Fruit fly (Drosophila melanogaster): ENCODE results near the gene CG14315.

The CG14315 gene

DNA sequence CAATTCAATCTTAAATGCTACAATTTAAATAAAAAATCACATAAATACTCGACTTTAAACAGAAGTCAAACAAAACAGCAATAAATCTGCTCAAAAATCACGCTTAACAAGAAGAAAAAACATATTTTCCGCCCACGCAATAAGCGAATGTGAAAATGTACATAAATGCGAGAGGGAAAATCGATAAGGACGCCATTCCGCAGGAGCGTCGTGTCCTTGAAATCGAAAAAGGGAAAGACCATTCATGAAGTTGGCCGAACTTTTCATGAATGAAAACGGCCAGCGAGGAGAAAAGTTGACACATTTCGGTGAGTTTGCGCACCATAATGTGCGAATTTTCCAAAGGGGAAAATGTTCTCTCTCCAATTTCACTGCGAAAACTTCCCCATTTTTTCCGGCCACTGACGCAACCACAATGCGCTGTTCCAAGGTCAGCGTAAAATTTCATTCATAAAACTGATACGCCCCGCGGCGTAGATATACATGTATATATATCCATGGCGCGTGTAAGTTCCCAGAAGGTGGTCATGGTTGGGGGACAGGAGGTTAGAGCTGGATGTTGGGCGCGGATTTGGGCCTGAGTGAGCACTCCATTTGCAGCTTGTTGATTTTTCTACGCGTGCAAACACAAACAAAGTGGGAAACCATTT is 1.8 kb downstream of the CG14315 start (continued):
- TF ChIP-seq Stat92E (GFP tag; optimal IDR thresholded peaks at IDR 0.05) = no peak
- no peak for TF ChIP-seq Fer3 (tag; optimal IDR thresholded peaks at IDR 0.05)
- no peak for TF ChIP-seq insv (GFP tag; optimal IDR thresholded peaks at IDR 0.05)
- TF ChIP-seq Kr (GFP tag; optimal IDR thresholded peaks at IDR 0.05) = no peak
- TF ChIP-seq CG8388 (GFP tag; optimal IDR thresholded peaks at IDR 0.05) = no peak
- TF ChIP-seq MBD-R2 (GFP tag; IDR thresholded peaks at IDR 0.05) = no peak
- TF ChIP-seq stwl (tag; optimal IDR thresholded peaks at IDR 0.05) = no peak
- no peak for TF ChIP-seq ash1 (GFP tag; optimal IDR thresholded peaks at IDR 0.05)
- TF ChIP-seq CG2875 (GFP tag; optimal IDR thresholded peaks at IDR 0.05) = no peak
- TF ChIP-seq CG3847 (GFP tag; IDR thresholded peaks at IDR 0.05) = no peak
- peak; percentile 62 for TF ChIP-seq Med (GFP tag)
- peak; percentile 53 for TF ChIP-seq Hey (tag; optimal IDR thresholded peaks at IDR 0.05)
- no peak for TF ChIP-seq zfh1 (GFP tag; IDR thresholded peaks at IDR 0.05)
- no peak for TF ChIP-seq amos (GFP tag; IDR thresholded peaks at IDR 0.05; ENCODE audit: partially characterized antibody)
- TF ChIP-seq CG6765 (GFP tag; optimal IDR thresholded peaks at IDR 0.05) = no peak
- no peak for TF ChIP-seq Ada2b (GFP tag; IDR thresholded peaks at IDR 0.05)
- no peak for TF ChIP-seq zf30C (GFP tag; optimal IDR thresholded peaks at IDR 0.05)
- no peak for TF ChIP-seq CG2712 (tag; optimal IDR thresholded peaks at IDR 0.05)
- TF ChIP-seq CG34224 (GFP tag; IDR thresholded peaks at IDR 0.05; ENCODE audit: partially characterized antibody) = no peak
- TF ChIP-seq Oaz (GFP tag; IDR thresholded peaks at IDR 0.05) = no peak
- TF ChIP-seq sima (GFP tag; optimal IDR thresholded peaks at IDR 0.05) = no peak
- TF ChIP-seq CG6175 (GFP tag; IDR thresholded peaks at IDR 0.05) = no peak
- no peak for TF ChIP-seq NfI (GFP tag; optimal IDR thresholded peaks at IDR 0.05)
- TF ChIP-seq Ptx1 (GFP tag; IDR thresholded peaks at IDR 0.05) = no peak
- TF ChIP-seq CG18599 (GFP tag; optimal IDR thresholded peaks at IDR 0.05) = peak; percentile 42

DNA sequence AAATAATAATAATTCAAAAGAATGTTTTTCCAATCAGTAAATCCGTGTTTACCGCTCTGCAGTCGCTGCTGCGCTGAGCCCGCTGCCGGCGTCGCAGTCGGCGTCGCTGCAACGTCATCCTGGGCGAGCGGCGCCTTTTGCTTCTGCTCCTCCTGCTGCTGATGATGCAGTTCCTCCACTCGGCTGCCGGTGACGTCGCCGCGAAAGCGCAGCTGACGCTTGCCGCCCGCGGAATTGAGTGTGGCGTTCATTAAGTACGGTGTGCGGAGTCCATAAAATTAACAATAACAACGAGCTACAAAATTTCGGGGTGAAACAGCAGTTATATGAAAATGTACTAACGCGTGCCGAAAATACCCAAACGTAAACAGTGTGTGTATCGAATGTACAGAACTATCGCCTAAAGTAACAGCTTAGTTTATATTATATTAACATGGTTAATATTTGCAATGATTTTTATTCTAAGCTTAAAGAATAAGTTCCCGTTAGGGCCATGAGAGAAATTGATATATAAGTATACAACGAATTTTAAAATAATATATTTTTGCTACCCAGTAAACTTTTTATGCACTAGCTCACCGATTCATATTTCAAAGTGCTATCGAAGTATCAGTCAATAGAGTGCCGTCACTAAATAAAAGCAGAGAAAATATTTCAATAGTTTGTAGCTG is 5.7 kb downstream of the CG14315 start, which contains the start of the genes CG7218 and Cbp20:
Gene CG7218, minus strand, starts transcription at position 346 of the 671 bp plus-strand sequence.
Gene Cbp20, plus strand, starts transcription at position 610 of the 671 bp plus-strand sequence.
- peak; percentile 82 for TF ChIP-seq HLH4C (GFP tag; IDR thresholded peaks at IDR 0.05; ENCODE audit: partially characterized antibody)
- no peak for TF ChIP-seq dan (GFP tag; IDR thresholded peaks at IDR 0.05)
- peak; percentile 76 for TF ChIP-seq Max (GFP tag; optimal IDR thresholded peaks at IDR 0.05)
- TF ChIP-seq CG8359 (GFP tag; optimal IDR thresholded peaks at IDR 0.05; ENCODE audit: borderline replicate concordance) = no peak
- peak; percentile 66 for TF ChIP-seq CG6272 (GFP tag; IDR thresholded peaks at IDR 0.05)
- TF ChIP-seq Neu2 (GFP tag; optimal IDR thresholded peaks at IDR 0.05; ENCODE audit: borderline replicate concordance) = no peak
- TF ChIP-seq ap (GFP tag; IDR thresholded peaks at IDR 0.05) = no peak
- TF ChIP-seq run (tag; optimal IDR thresholded peaks at IDR 0.05) = no peak
- peak; percentile 50 for TF ChIP-seq nerfin-1 (tag; optimal IDR thresholded peaks at IDR 0.05)
- peak; percentile 90 for TF ChIP-seq sens (GFP tag)
- no peak for TF ChIP-seq pros (GFP tag; optimal IDR thresholded peaks at IDR 0.05)
- TF ChIP-seq CG4404 (GFP tag; IDR thresholded peaks at IDR 0.05) = no peak; the same call in 1 of the 2 replicates
- TF ChIP-seq schlank (tag; optimal IDR thresholded peaks at IDR 0.05) = no peak
- TF ChIP-seq lab (GFP tag; optimal IDR thresholded peaks at IDR 0.05) = peak; percentile 82
- no peak for TF ChIP-seq CG6683 (GFP tag; optimal IDR thresholded peaks at IDR 0.05)
- TF ChIP-seq CG13624 (GFP tag; optimal IDR thresholded peaks at IDR 0.05) = peak; percentile 53
- TF ChIP-seq gsb (GFP tag; IDR thresholded peaks at IDR 0.05) = no peak
- peak; percentile 65; the same call in 1 of the 3 replicates for TF ChIP-seq zen2 (GFP tag; IDR thresholded peaks at IDR 0.05; ENCODE audit: partially characterized antibody)
- TF ChIP-seq Xrp1 (GFP tag; IDR thresholded peaks at IDR 0.05) = peak; percentile 76
- peak; percentile 76 for TF ChIP-seq sug (tag; optimal IDR thresholded peaks at IDR 0.05)
- no peak for TF ChIP-seq CG15011 (GFP tag; optimal IDR thresholded peaks at IDR 0.05)
- peak; percentile 62; the same call in 1 of the 2 replicates for TF ChIP-seq rib (GFP tag; IDR thresholded peaks at IDR 0.05)
- TF ChIP-seq amos (GFP tag; IDR thresholded peaks at IDR 0.05; ENCODE audit: partially characterized antibody) = peak; percentile 81
- TF ChIP-seq CG2678 (tag; optimal IDR thresholded peaks at IDR 0.05) = peak; percentile 78
- peak; percentile 76 for TF ChIP-seq CG34224 (GFP tag; IDR thresholded peaks at IDR 0.05; ENCODE audit: partially characterized antibody)

All from whole organism, embryonic.